Worm (Caenorhabditis elegans) whole organism, young adult: ENCODE data around the gene C27F2.9.

Experiments
- B0035.1 ChIP-seq: sonication (generic microtip); optimal IDR thresholded peaks from 2 replicates; lab custom pipeline; 2016; ENCODE audit warnings: missing genetic modification characterization, mild to moderate bottlenecking, missing compliant biosample characterization, missing genotype, missing genetic modification reagents
- snpc-1.1 ChIP-seq: sonication (generic microtip); optimal IDR thresholded peaks from 2 replicates; lab custom pipeline; 2017; ENCODE audit warnings: missing genetic modification characterization, mild to moderate bottlenecking, missing compliant biosample characterization, antibody characterized with exemption, moderate library complexity, missing genotype, missing genetic modification reagents; ENCODE audit not compliant: insufficient read depth

DNA sequence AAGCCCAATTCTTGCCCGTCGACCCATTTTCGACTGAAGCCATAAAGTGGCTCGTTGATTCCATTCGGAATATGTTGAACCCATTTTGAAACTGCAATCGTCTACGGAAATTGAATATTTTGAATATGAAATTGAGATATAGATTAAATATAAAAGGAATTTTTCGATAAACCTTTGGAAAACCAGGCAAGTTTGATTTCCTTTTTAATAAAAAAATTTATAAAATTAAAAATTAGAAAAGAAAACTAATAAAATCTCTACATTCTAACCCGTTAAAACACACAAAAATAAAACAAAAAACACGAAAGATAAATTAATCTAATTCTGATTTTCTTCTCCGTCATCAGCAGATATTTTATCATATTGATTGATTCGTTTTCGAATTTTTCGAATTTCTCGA is 44.0 kb upstream of the C27F2.9 start, which contains the start of gene R144.12:
- TF ChIP-seq snpc-1.1 (tag; lab: Kevin White, UChicago) (no peak), B0035.1 (no peak)
